Fruit fly (Drosophila melanogaster) whole organism, embryonic: ENCODE results near the gene gig.
A peak's percentile ranks its signal among the peaks of the same experiment; 100 is the strongest.

Source experiments
- Adf1 ChIP-seq: fragments of 200-800 bp; sonication (Bioruptor generic); IDR thresholded peaks from 2 replicates; pipeline ENCODE4 v1.3.6; 2022; ENCODE audit warnings: missing biosample characterization, missing genetic modification characterization
- Awh ChIP-seq: fragments of 200-800 bp; sonication (Bioruptor generic); IDR thresholded peaks from 2 replicates; pipeline ENCODE4, ENCODE4 v1.3.6; 2022; ENCODE audit warnings: missing biosample characterization, missing genetic modification characterization
- CG10267 ChIP-seq: fragments of 200-800 bp; sonication (Bioruptor generic); optimal IDR thresholded peaks from 2 replicates; lab custom pipeline; 2018; ENCODE audit warnings: missing biosample characterization, mild to moderate bottlenecking, missing genetic modification characterization, moderate library complexity
- CG10366 ChIP-seq: fragments of 200-800 bp; sonication (Bioruptor generic); IDR thresholded peaks from 2 replicates; pipeline ENCODE4 v1.3.6; 2022; ENCODE audit warnings: missing biosample characterization, missing genetic modification characterization
- CG10979 ChIP-seq: fragments of 200-800 bp; sonication (Bioruptor generic); optimal IDR thresholded peaks from 2 replicates; lab custom pipeline; 2018; ENCODE audit warnings: missing biosample characterization, mild to moderate bottlenecking, missing genetic modification characterization, moderate library complexity
- CG11456 ChIP-seq: fragments of 200-800 bp; sonication (Bioruptor generic); IDR thresholded peaks from 3 replicates; pipeline ENCODE4 v1.3.6; 2022; ENCODE audit warnings: missing biosample characterization, missing genetic modification characterization
- CG11695 ChIP-seq: fragments of 200-800 bp; sonication (Bioruptor generic); IDR thresholded peaks from 3 replicates; pipeline ENCODE4 v1.3.6; 2022; ENCODE audit warnings: missing biosample characterization, missing genetic modification characterization
- CG15269 ChIP-seq: fragments of 200-800 bp; sonication (Bioruptor generic); optimal IDR thresholded peaks from 2 replicates; lab custom pipeline; 2018; ENCODE audit warnings: missing biosample characterization, mild to moderate bottlenecking, missing genetic modification characterization, moderate library complexity
- CG1603 ChIP-seq: fragments of 200-800 bp; sonication (Bioruptor generic); optimal IDR thresholded peaks from 2 replicates; lab custom pipeline; 2019; ENCODE audit warnings: missing biosample characterization, mild to moderate bottlenecking, missing genetic modification characterization, moderate library complexity
- CG16813 ChIP-seq: fragments of 200-800 bp; sonication (Bioruptor generic); IDR thresholded peaks from 3 replicates; pipeline ENCODE4 v1.3.6; 2022; ENCODE audit warnings: missing biosample characterization, missing genetic modification characterization; ENCODE audit not compliant: partially characterized antibody
- CG17912 ChIP-seq: fragments of 200-800 bp; sonication (Bioruptor generic); optimal IDR thresholded peaks from 2 replicates; lab custom pipeline; 2018; ENCODE audit warnings: missing biosample characterization, mild to moderate bottlenecking, missing genetic modification characterization
- CG18476 ChIP-seq: fragments of 200-800 bp; sonication (Bioruptor generic); optimal IDR thresholded peaks from 2 replicates; lab custom pipeline; 2016; ENCODE audit warnings: missing biosample characterization, mild to moderate bottlenecking, missing genetic modification characterization
- CG18599 ChIP-seq: fragments of 200-800 bp; sonication (Bioruptor generic); optimal IDR thresholded peaks from 3 replicates; lab custom pipeline; 2017; ENCODE audit warnings: missing biosample characterization, missing genetic modification characterization, mild to moderate bottlenecking, moderate library complexity, missing genetic modification reagents
- CG2116 ChIP-seq: fragments of 200-800 bp; sonication (Bioruptor generic); optimal IDR thresholded peaks from 3 replicates; lab custom pipeline; 2018; ENCODE audit warnings: missing biosample characterization, mild to moderate bottlenecking, missing genetic modification characterization
- CG2120 ChIP-seq: fragments of 200-800 bp; sonication (Bioruptor generic); optimal IDR thresholded peaks from 3 replicates; lab custom pipeline; 2016; ENCODE audit warnings: missing biosample characterization, missing genetic modification characterization
- CG30431 ChIP-seq: fragments of 200-800 bp; sonication (Bioruptor generic); optimal IDR thresholded peaks from 2 replicates; lab custom pipeline; 2017; ENCODE audit warnings: missing biosample characterization, missing genetic modification characterization
- CG32772 ChIP-seq: fragments of 200-800 bp; sonication (Bioruptor generic); IDR thresholded peaks from 2 replicates; pipeline ENCODE4 v1.3.6; 2022; ENCODE audit warnings: missing biosample characterization, missing genetic modification characterization
- CG5953 ChIP-seq: fragments of 200-800 bp; sonication (Bioruptor generic); IDR thresholded peaks from 2 replicates; pipeline ENCODE4 v1.3.6; 2022; ENCODE audit warnings: missing biosample characterization, missing genetic modification characterization
- HLH3B ChIP-seq: fragments of 200-800 bp; sonication (Bioruptor generic); IDR thresholded peaks from 2 replicates; pipeline ENCODE4 v1.3.6; 2022; ENCODE audit warnings: missing biosample characterization, missing genetic modification characterization
- HmgZ ChIP-seq: fragments of 200-800 bp; sonication (Bioruptor generic); optimal IDR thresholded peaks from 2 replicates; lab custom pipeline; 2018; ENCODE audit warnings: missing biosample characterization, mild to moderate bottlenecking, missing genetic modification characterization
- Hsf ChIP-seq: fragments of 200-800 bp; sonication (Bioruptor generic); optimal IDR thresholded peaks from 3 replicates; lab custom pipeline; 2016; ENCODE audit warnings: missing biosample characterization, missing genetic modification characterization
- NfI ChIP-seq: fragments of 200-800 bp; sonication (Bioruptor generic); optimal IDR thresholded peaks from 3 replicates; lab custom pipeline; 2018; ENCODE audit warnings: missing biosample characterization, mild to moderate bottlenecking, missing genetic modification characterization, moderate library complexity
- PHDP ChIP-seq: fragments of 200-800 bp; sonication (Bioruptor generic); optimal IDR thresholded peaks from 3 replicates; lab custom pipeline; 2018; ENCODE audit warnings: missing biosample characterization, mild to moderate bottlenecking, missing genetic modification characterization, moderate library complexity
- Side ChIP-seq: fragments of 200-800 bp; sonication (Bioruptor generic); optimal IDR thresholded peaks from 2 replicates; lab custom pipeline; 2016; ENCODE audit warnings: missing biosample characterization, missing genetic modification characterization
- Xbp1 ChIP-seq: fragments of 200-800 bp; sonication (Bioruptor generic); optimal IDR thresholded peaks from 3 replicates; lab custom pipeline; 2016; ENCODE audit warnings: missing biosample characterization, mild to moderate bottlenecking, missing genetic modification characterization
- bsh ChIP-seq, 2 experiments: fragments of 200-800 bp; sonication (Bioruptor generic); optimal IDR thresholded peaks; 2 replicates each; lab custom pipeline; 2017 to 2018; ENCODE audit warnings: mild to moderate bottlenecking in 2 of 2, missing biosample characterization in 2 of 2, missing genetic modification characterization in 2 of 2, moderate library complexity in 1 of 2
- cato ChIP-seq: fragments of 200-800 bp; sonication (Bioruptor generic); optimal IDR thresholded peaks from 2 replicates; lab custom pipeline; 2016; ENCODE audit warnings: missing biosample characterization, missing genetic modification characterization, borderline replicate concordance
- caup ChIP-seq: fragments of 200-800 bp; sonication (Bioruptor generic); optimal IDR thresholded peaks from 3 replicates; lab custom pipeline; 2017; ENCODE audit warnings: missing biosample characterization, mild to moderate bottlenecking, missing genetic modification characterization, moderate library complexity; ENCODE audit not compliant: severe bottlenecking
- ci ChIP-seq: fragments of 200-800 bp; sonication (Bioruptor generic); IDR thresholded peaks from 3 replicates; pipeline ENCODE4 v1.3.6; 2022; ENCODE audit warnings: missing biosample characterization, missing genetic modification characterization
- disco-r ChIP-seq: fragments of 200-800 bp; sonication (Bioruptor generic); optimal IDR thresholded peaks from 2 replicates; lab custom pipeline; 2016; ENCODE audit warnings: missing biosample characterization, missing genetic modification characterization
- dpn ChIP-seq, 2 experiments: fragments of 200-800 bp; sonication (Bioruptor generic); optimal IDR thresholded peaks; 3 replicates each; lab custom pipeline; 2016; ENCODE audit warnings: missing biosample characterization in 2 of 2, missing genetic modification characterization in 2 of 2
- exex ChIP-seq: fragments of 200-800 bp; sonication (Bioruptor generic); optimal IDR thresholded peaks from 4 replicates; lab custom pipeline; 2018; ENCODE audit warnings: missing biosample characterization, mild to moderate bottlenecking, missing genetic modification characterization, moderate library complexity
- fd96Cb ChIP-seq: fragments of 200-800 bp; sonication (Bioruptor generic); optimal IDR thresholded peaks from 2 replicates; lab custom pipeline; 2018; ENCODE audit warnings: missing biosample characterization, mild to moderate bottlenecking, missing genetic modification characterization, moderate library complexity
- fru ChIP-seq: fragments of >200 bp; optimal IDR thresholded peaks from 2 replicates; lab custom pipeline; 2017
- fu2 ChIP-seq: fragments of 200-800 bp; sonication (Bioruptor generic); optimal IDR thresholded peaks from 2 replicates; lab custom pipeline; 2016; ENCODE audit warnings: missing biosample characterization, missing genetic modification characterization
- gce ChIP-seq: fragments of 200-800 bp; sonication (Bioruptor generic); IDR thresholded peaks from 3 replicates; pipeline ENCODE4 v1.3.6; 2022; ENCODE audit warnings: missing biosample characterization, missing genetic modification characterization
- lbe ChIP-seq: fragments of 200-800 bp; sonication (Bioruptor generic); optimal IDR thresholded peaks from 2 replicates; lab custom pipeline; 2016; ENCODE audit warnings: missing biosample characterization, mild to moderate bottlenecking, missing genetic modification characterization
- mld ChIP-seq: fragments of 200-800 bp; sonication (Bioruptor generic); IDR thresholded peaks from 3 replicates; pipeline ENCODE4 v1.3.6; 2022; ENCODE audit warnings: missing biosample characterization, missing genetic modification characterization; ENCODE audit not compliant: partially characterized antibody
- nau ChIP-seq: fragments of 200-800 bp; sonication (Bioruptor generic); optimal IDR thresholded peaks from 3 replicates; lab custom pipeline; 2017; ENCODE audit warnings: missing biosample characterization, mild to moderate bottlenecking, missing genetic modification characterization, missing genetic modification reagents
- nerfin-1 ChIP-seq: fragments of 200-800 bp; sonication (Bioruptor generic); optimal IDR thresholded peaks from 3 replicates; lab custom pipeline; 2019; ENCODE audit warnings: missing biosample characterization, mild to moderate bottlenecking, missing genetic modification characterization, moderate library complexity
- org-1 ChIP-seq: fragments of 200-800 bp; sonication (Bioruptor generic); optimal IDR thresholded peaks from 2 replicates; lab custom pipeline; 2017; ENCODE audit warnings: missing biosample characterization, missing genetic modification characterization
- otp ChIP-seq: fragments of 200-800 bp; sonication (Bioruptor generic); IDR thresholded peaks from 3 replicates; pipeline ENCODE4, ENCODE4 v1.3.6; 2022; ENCODE audit warnings: missing biosample characterization, missing genetic modification characterization
- pan ChIP-seq, 4 experiments: fragments of >200 bp in 3 of 4; fragments of 200-800 bp in 1 of 4; sonication (Bioruptor generic) in 1 of 4; optimal IDR thresholded peaks in 3 of 4; IDR thresholded peaks in 1 of 4; 2 replicates each; pipeline versions ENCODE4 v1.3.6 to Lab custom; 2017 to 2022; ENCODE audit warnings: missing biosample characterization in 2 of 4, missing genetic modification characterization in 2 of 4, mixed read lengths in 1 of 4
- schlank ChIP-seq: fragments of 200-800 bp; sonication (Bioruptor generic); optimal IDR thresholded peaks from 2 replicates; lab custom pipeline; 2018; ENCODE audit warnings: missing biosample characterization, mild to moderate bottlenecking, missing genetic modification characterization
- slou ChIP-seq: fragments of 200-800 bp; sonication (Bioruptor generic); optimal IDR thresholded peaks from 3 replicates; lab custom pipeline; 2016; ENCODE audit warnings: missing biosample characterization, missing genetic modification characterization
- tio ChIP-seq: fragments of 200-800 bp; sonication (Bioruptor generic); optimal IDR thresholded peaks from 2 replicates; lab custom pipeline; 2017; ENCODE audit warnings: missing biosample characterization, missing genetic modification characterization, inconsistent platforms
- toy ChIP-seq: fragments of 200-800 bp; sonication (Bioruptor generic); IDR thresholded peaks from 2 replicates; pipeline ENCODE4 v1.3.6; 2022; ENCODE audit warnings: missing biosample characterization, missing genetic modification characterization
- zfh1 ChIP-seq: fragments of 200-800 bp; sonication (Bioruptor generic); IDR thresholded peaks from 3 replicates; pipeline ENCODE4 v1.3.6; 2022; ENCODE audit warnings: missing biosample characterization, missing genetic modification characterization

The gig gene

dm6 chr3L:20140589-20141207 lies 11.7 kb downstream of the gig start, which contains the start of gene CG7328 (continued):
- TF ChIP-seq mld (GFP tag; lab: Robert Waterston, UW) (no peak), Adf1 (GFP tag; lab: Robert Waterston, UW) (peak; percentile 33; the same call in 1 of the 2 replicates), fu2 (GFP tag; lab: Kevin White, UChicago) (peak; percentile 30), exex (tag; lab: Kevin White, UChicago) (peak; percentile 54), pan (optimal IDR thresholded peaks at IDR 0.05; lab: Kevin White, UChicago) (no peak), pan (GFP tag; optimal IDR thresholded peaks at IDR 0.05 in 1 of 2, IDR thresholded peaks at IDR 0.05 in 1 of 2) (peak in 1 of 2 experiments; percentile 59), nerfin-1 (no peak), toy (GFP tag; lab: Robert Waterston, UW) (0 out of 2 replicates have a peak, but pooled peaks have one; percentile 17), PHDP (tag; lab: Kevin White, UChicago) (no peak), CG32772 (0 out of 2 replicates have a peak, but pooled peaks have one; percentile 31), Awh (GFP tag; lab: Robert Waterston, UW) (no peak), lbe (GFP tag; lab: Kevin White, UChicago) (no peak), cato (GFP tag; lab: Kevin White, UChicago) (peak; percentile 5), CG11456 (GFP tag; lab: Robert Waterston, UW) (0 out of 3 replicates have a peak, but pooled peaks have one; percentile 54), gce (GFP tag; lab: Robert Waterston, UW) (peak; percentile 11; the same call in 1 of the 3 replicates), ci (GFP tag; lab: Robert Waterston, UW) (0 out of 3 replicates have a peak, but pooled peaks have one; percentile 34), schlank (peak; percentile 56), bsh (GFP tag; optimal IDR thresholded peaks at IDR 0.05; lab: Kevin White, UChicago) (no peak), otp (GFP tag; lab: Robert Waterston, UW) (0 out of 3 replicates have a peak, but pooled peaks have one; percentile 25), CG1603 (tag; lab: Kevin White, UChicago) (no peak), CG2116 (GFP tag; lab: Kevin White, UChicago) (peak; percentile 3), fru (no peak), CG2120 (GFP tag; lab: Kevin White, UChicago) (peak; percentile 85), CG18599 (peak; percentile 66), nau (GFP tag; lab: Kevin White, UChicago) (no peak), Xbp1 (peak; percentile 52), disco-r (GFP tag; lab: Kevin White, UChicago) (no peak), NfI (GFP tag; lab: Kevin White, UChicago) (peak; percentile 53), CG15269 (tag; lab: Kevin White, UChicago) (no peak), CG10366 (GFP tag; lab: Robert Waterston, UW) (peak; percentile 58), CG10267 (tag; lab: Kevin White, UChicago) (no peak), caup (GFP tag; lab: Kevin White, UChicago) (peak; percentile 27), CG30431 (GFP tag; lab: Kevin White, UChicago) (no peak), CG16813 (no peak), fd96Cb (tag; lab: Kevin White, UChicago) (peak; percentile 0), zfh1 (GFP tag; lab: Robert Waterston, UW) (no peak), CG5953 (GFP tag; lab: Robert Waterston, UW) (no peak), HLH3B (peak; percentile 6; the same call in 1 of the 2 replicates), CG10979 (tag; lab: Kevin White, UChicago) (no peak), Hsf (GFP tag; lab: Kevin White, UChicago) (peak; percentile 67), CG17912 (GFP tag; lab: Kevin White, UChicago) (peak; percentile 53), CG18476 (GFP tag; lab: Kevin White, UChicago) (peak; percentile 12), Side (GFP tag; lab: Kevin White, UChicago) (peak; percentile 3), tio (GFP tag; lab: Kevin White, UChicago) (no peak), dpn (GFP tag; optimal IDR thresholded peaks at IDR 0.05; lab: Kevin White, UChicago) (peak; percentile 23 to 43), slou (GFP tag; lab: Kevin White, UChicago) (no peak), org-1 (GFP tag; lab: Kevin White, UChicago) (peak; percentile 3), HmgZ (tag; lab: Kevin White, UChicago) (peak; percentile 64), CG11695 (GFP tag; lab: Robert Waterston, UW) (peak; percentile 66; the same call in 2 of the 3 replicates)
